Worm (Caenorhabditis elegans) whole organism, midembryonic: ENCODE data around the gene C54C6.11.

ENCODE experiments used
- T22C8.4 ChIP-seq: fragments of 200-800 bp; sonication (Bioruptor generic); IDR thresholded peaks from 2 replicates; pipeline ENCODE4 v1.3.6; 2022; ENCODE audit warnings: missing genetic modification characterization, missing compliant biosample characterization
- med-1 ChIP-seq: sonication (generic microtip); optimal IDR thresholded peaks from 2 replicates; lab custom pipeline; 2017; ENCODE audit warnings: missing genetic modification characterization, mild to moderate bottlenecking, missing compliant biosample characterization, antibody characterized with exemption, missing genetic modification reagents; ENCODE audit not compliant: insufficient read depth

DNA sequence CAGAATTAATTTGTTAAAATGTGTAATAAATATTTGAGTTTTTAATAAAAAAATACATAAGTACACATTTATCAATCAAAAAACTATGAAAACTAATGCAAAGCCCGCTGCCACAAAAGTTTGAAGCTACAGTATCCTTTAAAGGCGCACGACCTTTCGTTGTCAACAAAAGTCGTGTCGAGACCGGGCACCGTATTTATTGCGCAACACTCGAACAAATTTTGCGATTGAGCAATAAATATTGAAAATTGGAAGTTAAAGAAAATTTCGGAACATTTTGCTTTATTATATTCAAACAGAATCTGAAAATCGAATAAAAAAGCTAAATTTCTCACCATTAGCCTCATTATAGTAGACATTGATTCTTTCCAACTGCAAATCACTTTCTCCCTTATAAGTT, 7.0 kb upstream of the C54C6.11 start:
- TF ChIP-seq med-1 (GFP tag; lab: Kevin White, UChicago) (no peak), T22C8.4 (GFP tag; lab: Robert Waterston, UW) (no peak)
